Fruit fly (Drosophila melanogaster) S2 (cell line): ENCODE data around the gene CG42340.
"Not testable (repeated sequence)": the region's sequence is repeated elsewhere in the genome, so short reads cannot be mapped to it uniquely, and the experiment has no call there.

Experiments
- CG8478 ChIP-seq: fragments of >200 bp; optimal IDR thresholded peaks from 2 replicates; lab custom pipeline; 2018
- CTCF ChIP-seq, 2 experiments: fragments of >200 bp; optimal IDR thresholded peaks; 2 replicates each; lab custom pipeline; 2018

dm6 chrX:6478749-6479148 is 45.4 kb downstream of the CG42340 start, which contains the start of gene CG33665:
- not testable (repeated sequence) for TF ChIP-seq CTCF (optimal IDR thresholded peaks at IDR 0.05; lab: Kevin White, UChicago); CG8478 (lab: Kevin White, UChicago)
